Worm (Caenorhabditis elegans) whole organism, L4/young adult: ENCODE results near the gene T19H12.6.

Experiments
- W03F9.2 ChIP-seq: fragments of 150-350 bp; optimal IDR thresholded peaks from 2 replicates; lab custom pipeline; 2014; ENCODE audit warnings: missing biosample characterization, missing genetic modification characterization
- dao-5 ChIP-seq: sonication (generic microtip); optimal IDR thresholded peaks from 2 replicates; lab custom pipeline; 2016; ENCODE audit warnings: missing genotype, missing genetic modification characterization, moderate library complexity, missing compliant biosample characterization
- him-1 ChIP-seq: sonication (generic microtip); optimal IDR thresholded peaks from 2 replicates; lab custom pipeline; 2016; ENCODE audit warnings: missing genotype, missing genetic modification reagents, missing genetic modification characterization, missing compliant biosample characterization

DNA sequence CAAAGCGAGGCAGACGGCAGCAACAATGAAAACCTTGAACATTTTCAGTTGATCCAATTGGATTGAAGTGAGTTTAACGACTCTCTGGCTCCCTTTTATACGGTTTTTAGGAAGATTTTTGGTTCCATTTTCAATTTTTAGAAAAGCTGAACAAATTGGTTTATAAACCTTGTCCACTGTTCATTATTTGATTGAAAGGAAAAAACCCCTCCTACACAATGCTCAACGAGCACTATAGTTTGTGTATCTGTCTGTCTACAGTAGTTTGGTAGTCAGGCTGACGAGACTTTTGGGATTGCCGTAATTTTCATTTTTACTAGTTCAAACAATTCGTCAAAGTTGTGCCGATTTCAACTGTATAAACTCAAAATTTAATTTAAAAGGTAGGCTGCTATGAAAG, 1.8 kb upstream of the T19H12.6 start, which contains the start of gene T19H12.15:
- TF ChIP-seq W03F9.2 (tag; lab: Kevin White, UChicago) (no peak), dao-5 (no peak), him-1 (tag; lab: Kevin White, UChicago) (no peak)
